Fruit fly (Drosophila melanogaster) whole organism, embryonic: ENCODE measurements around the gene Ir25a.

ENCODE experiments used
- Awh ChIP-seq: fragments of 200-800 bp; sonication (Bioruptor generic); IDR thresholded peaks from 2 replicates; pipeline ENCODE4, ENCODE4 v1.3.6; 2022; ENCODE audit warnings: missing biosample characterization, missing genetic modification characterization
- B-H1 ChIP-seq: fragments of 200-800 bp; sonication (Bioruptor generic); IDR thresholded peaks from 3 replicates; pipeline ENCODE4 v1.3.6; 2022; ENCODE audit warnings: missing biosample characterization, missing genetic modification characterization
- Bgb ChIP-seq: fragments of 200-800 bp; sonication (Bioruptor generic); IDR thresholded peaks from 2 replicates; pipeline ENCODE4 v1.3.6; 2022; ENCODE audit warnings: missing biosample characterization, missing genetic modification characterization; ENCODE audit not compliant: partially characterized antibody
- BtbVII ChIP-seq: fragments of 200-800 bp; sonication (Bioruptor generic); optimal IDR thresholded peaks from 3 replicates; lab custom pipeline; 2017; ENCODE audit warnings: missing biosample characterization, mild to moderate bottlenecking, missing genetic modification characterization
- CG10209 ChIP-seq: fragments of 200-800 bp; sonication (Bioruptor generic); optimal IDR thresholded peaks from 3 replicates; lab custom pipeline; 2017; ENCODE audit warnings: missing biosample characterization, mild to moderate bottlenecking, missing genetic modification characterization, missing genetic modification reagents
- CG1024 ChIP-seq: fragments of 200-800 bp; sonication (Bioruptor generic); IDR thresholded peaks from 2 replicates; pipeline ENCODE4 v1.3.6; 2022; ENCODE audit warnings: missing biosample characterization, missing genetic modification characterization
- CG13296 ChIP-seq: fragments of 200-800 bp; sonication (Bioruptor generic); optimal IDR thresholded peaks from 3 replicates; lab custom pipeline; 2018; ENCODE audit warnings: missing biosample characterization, mild to moderate bottlenecking, missing genetic modification characterization
- CG14014 ChIP-seq: fragments of 200-800 bp; sonication (Bioruptor generic); IDR thresholded peaks from 2 replicates; pipeline ENCODE4 v1.3.6; 2022; ENCODE audit warnings: missing biosample characterization, missing genetic modification characterization
- CG1603 ChIP-seq: fragments of 200-800 bp; sonication (Bioruptor generic); optimal IDR thresholded peaks from 2 replicates; lab custom pipeline; 2019; ENCODE audit warnings: missing biosample characterization, mild to moderate bottlenecking, missing genetic modification characterization, moderate library complexity
- CG17328 ChIP-seq: fragments of 200-800 bp; sonication (Bioruptor generic); IDR thresholded peaks from 2 replicates; pipeline ENCODE4 v1.3.6; 2022; ENCODE audit warnings: missing biosample characterization, missing genetic modification characterization
- CG17802 ChIP-seq: fragments of 200-800 bp; sonication (Bioruptor generic); optimal IDR thresholded peaks from 2 replicates; lab custom pipeline; 2018; ENCODE audit warnings: missing biosample characterization, mild to moderate bottlenecking, missing genetic modification characterization, moderate library complexity
- CG3163 ChIP-seq: fragments of 200-800 bp; sonication (Bioruptor generic); optimal IDR thresholded peaks from 3 replicates; lab custom pipeline; 2016; ENCODE audit warnings: missing biosample characterization, missing genetic modification characterization
- CG4360 ChIP-seq: fragments of 200-800 bp; sonication (Bioruptor generic); IDR thresholded peaks from 2 replicates; pipeline ENCODE4 v1.3.6; 2022; ENCODE audit warnings: missing biosample characterization, missing genetic modification characterization
- CG8359 ChIP-seq: fragments of 200-800 bp; sonication (Bioruptor generic); optimal IDR thresholded peaks from 2 replicates; lab custom pipeline; 2017; ENCODE audit warnings: missing biosample characterization, mild to moderate bottlenecking, missing genetic modification characterization, borderline replicate concordance
- CG9437 ChIP-seq: fragments of 200-800 bp; sonication (Bioruptor generic); optimal IDR thresholded peaks from 2 replicates; lab custom pipeline; 2018; ENCODE audit warnings: missing biosample characterization, mild to moderate bottlenecking, missing genetic modification characterization
- CG9727 ChIP-seq: fragments of 200-800 bp; sonication (Bioruptor generic); optimal IDR thresholded peaks from 3 replicates; lab custom pipeline; 2017; ENCODE audit warnings: missing biosample characterization, mild to moderate bottlenecking, missing genetic modification characterization
- Chrac-16 ChIP-seq: fragments of 200-800 bp; sonication (Bioruptor generic); optimal IDR thresholded peaks from 3 replicates; lab custom pipeline; 2016; ENCODE audit warnings: missing biosample characterization, missing genetic modification characterization
- CrebB ChIP-seq: fragments of 200-800 bp; sonication (Bioruptor generic); optimal IDR thresholded peaks from 3 replicates; lab custom pipeline; 2018; ENCODE audit warnings: missing biosample characterization, mild to moderate bottlenecking, missing genetic modification characterization
- D ChIP-seq, 2 experiments: fragments of 200-800 bp in 1 of 2; fragments of >200 bp in 1 of 2; sonication (Bioruptor generic) in 1 of 2; optimal IDR thresholded peaks; 2 replicates in 1 of 2; 3 replicates in 1 of 2; lab custom pipeline; 2017; ENCODE audit warnings: mild to moderate bottlenecking in 1 of 2, missing biosample characterization in 1 of 2, missing genetic modification characterization in 1 of 2, missing genetic modification reagents in 1 of 2
- D19A ChIP-seq: fragments of 200-800 bp; optimal IDR thresholded peaks from 3 replicates; lab custom pipeline; 2019; ENCODE audit warnings: missing biosample characterization, mild to moderate bottlenecking, missing genetic modification characterization, moderate library complexity
- Dek ChIP-seq: fragments of 200-800 bp; sonication (Bioruptor generic); optimal IDR thresholded peaks from 3 replicates; lab custom pipeline; 2019; ENCODE audit warnings: missing biosample characterization, mild to moderate bottlenecking, missing genetic modification characterization, moderate library complexity
- Dfd ChIP-seq, 2 experiments: fragments of >200 bp; optimal IDR thresholded peaks; 2 replicates each; lab custom pipeline; 2017; ENCODE audit warnings: missing biosample characterization in 2 of 2, missing genetic modification characterization in 2 of 2
- Dp ChIP-seq: fragments of 200-800 bp; sonication (Bioruptor generic); optimal IDR thresholded peaks from 2 replicates; lab custom pipeline; 2018; ENCODE audit warnings: missing biosample characterization, mild to moderate bottlenecking, missing genetic modification characterization, moderate library complexity
- H2.0 ChIP-seq: fragments of 200-800 bp; sonication (Bioruptor generic); IDR thresholded peaks from 2 replicates; pipeline ENCODE4 v1.3.6; 2022; ENCODE audit warnings: missing biosample characterization, missing genetic modification characterization
- Hmx ChIP-seq: fragments of 200-800 bp; sonication (Bioruptor generic); optimal IDR thresholded peaks from 2 replicates; lab custom pipeline; 2016; ENCODE audit warnings: missing biosample characterization, missing genetic modification characterization
- MESR4 ChIP-seq: fragments of 200-800 bp; sonication (Bioruptor generic); optimal IDR thresholded peaks from 2 replicates; lab custom pipeline; 2018; ENCODE audit warnings: missing biosample characterization, mild to moderate bottlenecking, missing genetic modification characterization, moderate library complexity
- Mad ChIP-seq: fragments of 200-800 bp; sonication (Bioruptor generic); optimal IDR thresholded peaks from 2 replicates; lab custom pipeline; 2016; ENCODE audit warnings: missing biosample characterization, missing genetic modification characterization
- Mes4 ChIP-seq: fragments of 200-800 bp; sonication (Bioruptor generic); optimal IDR thresholded peaks from 2 replicates; lab custom pipeline; 2016; ENCODE audit warnings: missing biosample characterization, missing genetic modification characterization
- Rx ChIP-seq: fragments of 200-800 bp; sonication (Bioruptor generic); IDR thresholded peaks from 2 replicates; pipeline ENCODE4 v1.3.6; 2022; ENCODE audit warnings: missing biosample characterization, missing genetic modification characterization
- amos ChIP-seq: fragments of 200-800 bp; sonication (Bioruptor generic); IDR thresholded peaks from 2 replicates; pipeline ENCODE4 v1.3.6; 2022; ENCODE audit warnings: missing biosample characterization, missing genetic modification characterization; ENCODE audit not compliant: partially characterized antibody
- ara ChIP-seq: fragments of 200-800 bp; sonication (Bioruptor generic); IDR thresholded peaks from 2 replicates; pipeline ENCODE4 v1.3.6; 2022; ENCODE audit warnings: missing biosample characterization, missing genetic modification characterization
- bowl ChIP-seq: fragments of 200-800 bp; sonication (Bioruptor generic); IDR thresholded peaks from 2 replicates; pipeline ENCODE4 v1.3.6; 2022; ENCODE audit warnings: missing biosample characterization, missing genetic modification characterization
- chif ChIP-seq, 2 experiments: fragments of 200-800 bp; sonication (Bioruptor generic); optimal IDR thresholded peaks; 3 replicates each; lab custom pipeline; 2016; ENCODE audit warnings: missing biosample characterization in 2 of 2, missing genetic modification characterization in 2 of 2
- dan ChIP-seq: fragments of 200-800 bp; sonication (Bioruptor generic); IDR thresholded peaks from 2 replicates; pipeline ENCODE4 v1.3.6; 2022; ENCODE audit warnings: missing biosample characterization, missing genetic modification characterization
- danr ChIP-seq: fragments of 200-800 bp; sonication (Bioruptor generic); IDR thresholded peaks from 2 replicates; pipeline ENCODE4 v1.3.6; 2022; ENCODE audit warnings: missing biosample characterization, missing genetic modification characterization
- ftz-f1 ChIP-seq: fragments of 200-800 bp; sonication (Bioruptor generic); optimal IDR thresholded peaks from 2 replicates; lab custom pipeline; 2016; ENCODE audit warnings: missing biosample characterization, missing genetic modification characterization
- gce ChIP-seq: fragments of 200-800 bp; sonication (Bioruptor generic); IDR thresholded peaks from 3 replicates; pipeline ENCODE4 v1.3.6; 2022; ENCODE audit warnings: missing biosample characterization, missing genetic modification characterization
- hbn ChIP-seq: fragments of 200-800 bp; sonication (Bioruptor generic); IDR thresholded peaks from 2 replicates; pipeline ENCODE4 v1.3.6; 2022; ENCODE audit warnings: missing biosample characterization, missing genetic modification characterization; ENCODE audit not compliant: partially characterized antibody
- jing ChIP-seq: fragments of 200-800 bp; sonication (Bioruptor generic); optimal IDR thresholded peaks from 2 replicates; lab custom pipeline; 2018; ENCODE audit warnings: missing biosample characterization, mild to moderate bottlenecking, missing genetic modification characterization
- ken ChIP-seq: fragments of 200-800 bp; sonication (Bioruptor generic); IDR thresholded peaks from 3 replicates; pipeline ENCODE4 v1.3.6; 2022; ENCODE audit warnings: missing biosample characterization, missing genetic modification characterization
- maf-S ChIP-seq: fragments of 200-800 bp; sonication (Bioruptor generic); optimal IDR thresholded peaks from 2 replicates; lab custom pipeline; 2016; ENCODE audit warnings: missing biosample characterization, missing genetic modification characterization
- onecut ChIP-seq: fragments of 200-800 bp; sonication (Bioruptor generic); IDR thresholded peaks from 2 replicates; pipeline ENCODE4 v1.3.6; 2022; ENCODE audit warnings: missing biosample characterization, missing genetic modification characterization
- prd ChIP-seq, 3 experiments: fragments of >200 bp in 2 of 3; fragments of 200-800 bp in 1 of 3; sonication (Bioruptor generic) in 1 of 3; optimal IDR thresholded peaks in 2 of 3; IDR thresholded peaks in 1 of 3; 2 replicates in 2 of 3; 3 replicates in 1 of 3; pipeline versions ENCODE4 v1.3.6 to Lab custom; 2017 to 2022; ENCODE audit warnings: missing biosample characterization in 1 of 3, missing genetic modification characterization in 1 of 3
- sc ChIP-seq, 3 experiments: fragments of >200 bp in 2 of 3; fragments of 200-800 bp in 1 of 3; sonication (Bioruptor generic) in 1 of 3; optimal IDR thresholded peaks; 2 replicates in 2 of 3; 3 replicates in 1 of 3; lab custom pipeline; 2017; ENCODE audit warnings: mild to moderate bottlenecking in 1 of 3, missing biosample characterization in 1 of 3, missing genetic modification characterization in 1 of 3, missing genetic modification reagents in 1 of 3
- seq ChIP-seq: fragments of 200-800 bp; sonication (Bioruptor generic); IDR thresholded peaks from 2 replicates; pipeline ENCODE4 v1.3.6; 2022; ENCODE audit warnings: missing biosample characterization, missing genetic modification characterization
- sug ChIP-seq: fragments of 200-800 bp; optimal IDR thresholded peaks from 2 replicates; lab custom pipeline; 2019; ENCODE audit warnings: missing biosample characterization, mild to moderate bottlenecking, missing genetic modification characterization, moderate library complexity
- tap ChIP-seq: fragments of 200-800 bp; optimal IDR thresholded peaks from 3 replicates; lab custom pipeline; 2019; ENCODE audit warnings: missing biosample characterization, mild to moderate bottlenecking, missing genetic modification characterization, moderate library complexity
- tin ChIP-seq: fragments of 200-800 bp; sonication (Bioruptor generic); optimal IDR thresholded peaks from 3 replicates; lab custom pipeline; 2016; ENCODE audit warnings: missing biosample characterization, missing genetic modification characterization
- twi ChIP-seq: fragments of 200-800 bp; optimal IDR thresholded peaks from 2 replicates; lab custom pipeline; 2019; ENCODE audit warnings: missing biosample characterization, mild to moderate bottlenecking, missing genetic modification characterization, moderate library complexity

Ir25a gene

dm6 chr2L:4856118-4856517 is 21.0 kb upstream of the Ir25a start (continued):
- TF ChIP-seq CG10209 (GFP tag; lab: Kevin White, UChicago) = peak; percentile 43
- TF ChIP-seq bowl (GFP tag; lab: Robert Waterston, UW) = peak; percentile 31; the same call in 1 of the 2 replicates
- TF ChIP-seq MESR4 (GFP tag; lab: Kevin White, UChicago) = peak; percentile 1
- TF ChIP-seq CG9727 (GFP tag; lab: Kevin White, UChicago) = peak; percentile 48
- TF ChIP-seq Chrac-16 = peak; percentile 52
- TF ChIP-seq CG8359 (GFP tag; lab: Kevin White, UChicago) = peak; percentile 33
- peak; percentile 74 for TF ChIP-seq CG17328 (GFP tag; lab: Robert Waterston, UW)
- peak; percentile 49; the same call in 1 of the 2 replicates for TF ChIP-seq danr (GFP tag; lab: Robert Waterston, UW)
- TF ChIP-seq Hmx (GFP tag; lab: Kevin White, UChicago) = no peak
- no peak for TF ChIP-seq maf-S (GFP tag; lab: Kevin White, UChicago)
- peak; percentile 56 for TF ChIP-seq onecut (GFP tag; lab: Robert Waterston, UW)
- TF ChIP-seq ken (GFP tag; lab: Robert Waterston, UW) = no peak
- peak; percentile 53 for TF ChIP-seq CG13296
- no peak for TF ChIP-seq ftz-f1 (GFP tag; lab: Kevin White, UChicago)
- TF ChIP-seq CG3163 (GFP tag; lab: Kevin White, UChicago) = no peak
- TF ChIP-seq tap (tag; lab: Kevin White, UChicago) = peak; percentile 84
- TF ChIP-seq CG14014 (GFP tag; lab: Robert Waterston, UW) = peak; percentile 63; the same call in 1 of the 2 replicates
- peak; percentile 48 for TF ChIP-seq BtbVII (GFP tag; lab: Kevin White, UChicago)
- no peak for TF ChIP-seq Dp (GFP tag; lab: Kevin White, UChicago)
- TF ChIP-seq Rx (GFP tag; lab: Robert Waterston, UW) = 0 out of 2 replicates have a peak, but pooled peaks have one; percentile 24
- TF ChIP-seq CG17802 (tag; lab: Kevin White, UChicago) = peak; percentile 11
- TF ChIP-seq CG4360 (GFP tag; lab: Robert Waterston, UW) = no peak
- no peak for TF ChIP-seq Bgb (GFP tag; lab: Robert Waterston, UW)
- TF ChIP-seq chif (GFP tag; optimal IDR thresholded peaks at IDR 0.05; lab: Kevin White, UChicago) = peak; percentile 7 to 48
- no peak for TF ChIP-seq prd (optimal IDR thresholded peaks at IDR 0.05; lab: Kevin White, UChicago)
- TF ChIP-seq prd (GFP tag; IDR thresholded peaks at IDR 0.05; lab: Robert Waterston, UW) = peak; percentile 64; the same call in 2 of the 3 replicates
- peak; percentile 50 for TF ChIP-seq D19A (tag; lab: Kevin White, UChicago)
- TF ChIP-seq seq (GFP tag; lab: Robert Waterston, UW) = 0 out of 2 replicates have a peak, but pooled peaks have one; percentile 16
- TF ChIP-seq Mes4 (GFP tag; lab: Kevin White, UChicago) = no peak
- TF ChIP-seq tin = peak; percentile 34
- peak; percentile 50 for TF ChIP-seq CG9437 (GFP tag; lab: Kevin White, UChicago)
- 0 out of 3 replicates have a peak, but pooled peaks have one; percentile 14 for TF ChIP-seq gce (GFP tag; lab: Robert Waterston, UW)
- TF ChIP-seq Dek = peak; percentile 58
- peak; percentile 4; the same call in 1 of the 2 replicates for TF ChIP-seq H2.0 (GFP tag; lab: Robert Waterston, UW)
- no peak for TF ChIP-seq amos (GFP tag; lab: Robert Waterston, UW)
- TF ChIP-seq hbn (GFP tag; lab: Robert Waterston, UW) = no peak
- peak; percentile 37 for TF ChIP-seq CrebB (tag; lab: Kevin White, UChicago)
- TF ChIP-seq jing (GFP tag; lab: Kevin White, UChicago) = peak; percentile 24
- TF ChIP-seq Awh (GFP tag; lab: Robert Waterston, UW) = peak; percentile 61; the same call in 1 of the 2 replicates
- no peak for TF ChIP-seq sug (tag; lab: Kevin White, UChicago)
- TF ChIP-seq Mad = no peak
- peak; percentile 20 for TF ChIP-seq twi (tag; lab: Kevin White, UChicago)
- TF ChIP-seq Dfd (GFP tag; optimal IDR thresholded peaks at IDR 0.05; lab: Kevin White, UChicago) = no peak
- peak; percentile 85 for TF ChIP-seq CG1603 (tag; lab: Kevin White, UChicago)
- no peak for TF ChIP-seq sc (optimal IDR thresholded peaks at IDR 0.05; lab: Kevin White, UChicago)
- peak; percentile 45 for TF ChIP-seq sc (GFP tag; optimal IDR thresholded peaks at IDR 0.05; lab: Kevin White, UChicago)
- peak; percentile 73 for TF ChIP-seq ara (GFP tag; lab: Robert Waterston, UW)
- TF ChIP-seq B-H1 (GFP tag; lab: Robert Waterston, UW) = peak; percentile 52
- 0 out of 2 replicates have a peak, but pooled peaks have one; percentile 25 for TF ChIP-seq CG1024 (GFP tag; lab: Robert Waterston, UW)
- no peak for TF ChIP-seq D (optimal IDR thresholded peaks at IDR 0.05; lab: Kevin White, UChicago)
- peak; percentile 61 for TF ChIP-seq D (GFP tag; optimal IDR thresholded peaks at IDR 0.05; lab: Kevin White, UChicago)
- no peak for TF ChIP-seq dan (GFP tag; lab: Robert Waterston, UW)
